Worm (Caenorhabditis elegans): ENCODE data around the gene cyp-34A1.
"Not testable (repeated sequence)": the region's sequence is repeated elsewhere in the genome, so short reads cannot be mapped to it uniquely, and the experiment has no call there.

DNA sequence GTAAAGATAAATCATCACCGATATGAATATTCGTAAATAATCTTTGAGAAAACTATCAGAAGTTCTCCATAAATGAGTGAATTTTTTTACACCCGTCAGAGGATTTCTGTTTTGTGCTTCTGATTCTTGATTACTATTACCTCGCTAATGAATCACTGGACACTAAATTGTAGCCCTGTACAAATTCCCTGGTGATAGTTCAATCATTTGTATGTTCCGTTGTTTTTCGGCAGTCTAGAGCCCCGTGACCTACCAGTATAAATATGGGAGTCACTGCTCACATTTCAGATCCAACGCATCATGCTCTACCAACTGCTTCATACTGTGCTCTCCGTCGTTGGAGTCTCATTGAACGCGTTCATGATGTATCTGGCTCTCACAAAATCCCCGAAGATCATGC lies 37.5 kb downstream of the cyp-34A1 start, which contains the start of gene srd-28:
- TF ChIP-seq ref-1 (GFP tag; conservative IDR thresholded peaks at IDR 0.05); T22C8.4 (GFP tag; IDR thresholded peaks at IDR 0.05); flt-1 (GFP tag; IDR thresholded peaks at IDR 0.05); ztf-23 (GFP tag; IDR thresholded peaks at IDR 0.05): not testable (repeated sequence)

Measured in whole organism, midembryonic.